Worm (Caenorhabditis elegans) whole organism, late embryonic: ENCODE measurements around the gene T09A5.5.

Experiments used
- C08G9.2 ChIP-seq: sonication (generic microtip); optimal IDR thresholded peaks from 2 replicates; lab custom pipeline; 2016; ENCODE audit warnings: mild to moderate bottlenecking, missing genetic modification characterization, moderate library complexity, missing compliant biosample characterization
- C38D4.7 ChIP-seq: fragments of 200-800 bp; sonication (Bioruptor generic); optimal IDR thresholded peaks from 2 replicates; lab custom pipeline; 2018; ENCODE audit warnings: mild to moderate bottlenecking, missing genetic modification characterization, moderate library complexity, missing compliant biosample characterization
- ahr-1 ChIP-seq: sonication (generic microtip); optimal IDR thresholded peaks from 2 replicates; lab custom pipeline; 2016; ENCODE audit warnings: missing genetic modification characterization, missing compliant biosample characterization
- ceh-14 ChIP-seq: sonication (generic microtip); optimal IDR thresholded peaks from 2 replicates; lab custom pipeline; 2016; ENCODE audit warnings: missing genotype, missing genetic modification characterization, missing compliant biosample characterization
- ceh-18 ChIP-seq: sonication (generic microtip); optimal IDR thresholded peaks from 2 replicates; lab custom pipeline; 2016; ENCODE audit warnings: missing genetic modification characterization, missing compliant biosample characterization
- ceh-2 ChIP-seq: sonication (generic microtip); optimal IDR thresholded peaks from 2 replicates; lab custom pipeline; 2016; ENCODE audit warnings: missing genotype, missing genetic modification characterization, missing compliant biosample characterization
- ceh-24 ChIP-seq: sonication (generic microtip); optimal IDR thresholded peaks from 2 replicates; lab custom pipeline; 2016; ENCODE audit warnings: mild to moderate bottlenecking, missing genetic modification characterization, missing compliant biosample characterization
- ceh-45 ChIP-seq: fragments of 200-800 bp; sonication (Bioruptor generic); IDR thresholded peaks from 2 replicates; pipeline ENCODE4 v1.3.6; 2022; ENCODE audit warnings: missing genetic modification reagents, missing genetic modification characterization, missing compliant biosample characterization
- ceh-48 ChIP-seq: sonication (generic microtip); optimal IDR thresholded peaks from 2 replicates; lab custom pipeline; 2016; ENCODE audit warnings: missing genetic modification characterization, inconsistent platforms, missing compliant biosample characterization
- elt-2 ChIP-seq: sonication (generic microtip); optimal IDR thresholded peaks from 2 replicates; lab custom pipeline; 2016; ENCODE audit warnings: missing genetic modification reagents, missing genetic modification characterization, missing compliant biosample characterization
- elt-4 ChIP-seq: sonication (generic microtip); optimal IDR thresholded peaks from 2 replicates; lab custom pipeline; 2016; ENCODE audit warnings: missing genetic modification characterization, missing compliant biosample characterization
- ets-4 ChIP-seq: sonication (generic microtip); optimal IDR thresholded peaks from 2 replicates; lab custom pipeline; 2016; ENCODE audit warnings: missing genetic modification characterization, missing compliant biosample characterization
- fkh-10 ChIP-seq: fragments of 150-350 bp; optimal IDR thresholded peaks from 2 replicates; lab custom pipeline; 2014; ENCODE audit warnings: missing biosample characterization, missing genetic modification reagents, missing genetic modification characterization
- hlh-13 ChIP-seq: fragments of 200-800 bp; sonication (Bioruptor generic); optimal IDR thresholded peaks from 2 replicates; lab custom pipeline; 2018; ENCODE audit warnings: mild to moderate bottlenecking, missing genetic modification characterization, missing compliant biosample characterization
- hlh-30 ChIP-seq: sonication (generic microtip); optimal IDR thresholded peaks from 2 replicates; lab custom pipeline; 2017; ENCODE audit warnings: antibody characterized with exemption, missing genetic modification characterization, missing compliant biosample characterization; ENCODE audit not compliant: insufficient read depth
- nfya-1 ChIP-seq: sonication (generic microtip); optimal IDR thresholded peaks from 2 replicates; lab custom pipeline; 2017; ENCODE audit warnings: missing genetic modification characterization, mild to moderate bottlenecking, missing compliant biosample characterization, antibody characterized with exemption, moderate library complexity
- pat-9 ChIP-seq: fragments of 200-800 bp; sonication (Bioruptor generic); optimal IDR thresholded peaks from 2 replicates; lab custom pipeline; 2018; ENCODE audit warnings: mild to moderate bottlenecking, missing genetic modification characterization, moderate library complexity, missing compliant biosample characterization
- ref-2 ChIP-seq: sonication (generic microtip); optimal IDR thresholded peaks from 2 replicates; lab custom pipeline; 2016; ENCODE audit warnings: missing genetic modification characterization, missing compliant biosample characterization
- syd-9 ChIP-seq: sonication (generic microtip); optimal IDR thresholded peaks from 2 replicates; lab custom pipeline; 2016; ENCODE audit warnings: mild to moderate bottlenecking, missing genetic modification characterization, moderate library complexity, missing compliant biosample characterization
- tbx-2 ChIP-seq: sonication (generic microtip); optimal IDR thresholded peaks from 2 replicates; lab custom pipeline; 2016; ENCODE audit warnings: missing genetic modification characterization, missing compliant biosample characterization
- tbx-7 ChIP-seq: sonication (generic microtip); optimal IDR thresholded peaks from 2 replicates; lab custom pipeline; 2016; ENCODE audit warnings: missing genotype, missing genetic modification characterization, missing compliant biosample characterization
- unc-42 ChIP-seq: sonication (generic microtip); optimal IDR thresholded peaks from 2 replicates; lab custom pipeline; 2016; ENCODE audit warnings: missing genotype, missing genetic modification characterization, missing compliant biosample characterization
- unc-55 ChIP-seq: sonication (generic microtip); optimal IDR thresholded peaks from 2 replicates; lab custom pipeline; 2017; ENCODE audit warnings: missing biosample characterization, missing genetic modification reagents, missing genetic modification characterization
- ztf-16 ChIP-seq: sonication (generic microtip); optimal IDR thresholded peaks from 2 replicates; lab custom pipeline; 2017; ENCODE audit warnings: missing genetic modification characterization, missing compliant biosample characterization

The T09A5.5 gene

DNA sequence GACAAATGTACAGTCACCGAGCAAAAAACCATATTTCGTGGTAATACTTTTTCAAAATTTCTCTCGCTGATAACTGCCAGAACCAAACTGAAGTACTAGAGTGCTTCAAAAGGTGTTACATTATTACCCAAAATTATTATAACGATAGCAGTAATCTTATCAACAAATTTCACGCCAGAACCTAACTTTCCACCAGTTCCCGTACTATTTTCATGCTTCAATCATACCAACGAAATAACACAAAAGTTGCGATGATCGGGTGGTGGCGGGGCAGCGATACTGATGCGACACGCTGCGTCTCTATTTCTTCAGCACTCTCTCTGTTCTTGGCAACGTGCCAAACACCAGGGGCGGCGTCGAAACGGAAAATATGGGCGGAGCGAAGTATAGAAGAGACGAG, 44.6 kb downstream of the T09A5.5 start:
- no peak for TF ChIP-seq unc-55 (GFP tag; lab: Kevin White, UChicago)
- TF ChIP-seq elt-2: peak; percentile 55
- TF ChIP-seq ceh-18 (tag; lab: Kevin White, UChicago): peak; percentile 10
- no peak for TF ChIP-seq ceh-14 (tag; lab: Kevin White, UChicago)
- TF ChIP-seq nfya-1 (tag; lab: Kevin White, UChicago): peak; percentile 26

DNA sequence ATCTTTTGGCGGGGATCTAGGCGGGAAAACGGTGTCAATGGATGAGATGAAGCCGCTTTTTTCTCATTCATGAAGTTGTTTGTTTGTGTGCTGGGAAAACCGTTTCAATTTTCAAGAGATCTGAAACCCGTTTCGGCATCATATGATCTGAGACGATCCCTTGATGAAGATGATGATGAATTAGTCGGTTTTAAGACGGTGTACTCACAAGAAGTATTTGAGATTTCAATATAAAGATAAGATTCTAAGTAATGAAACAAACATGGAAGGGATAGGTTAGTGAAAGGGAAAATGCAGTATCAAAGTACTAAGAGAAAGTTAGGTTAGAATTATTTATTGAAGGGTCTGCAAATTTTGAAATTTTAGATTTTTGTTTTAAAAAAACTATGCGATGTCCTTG, 45.4 kb downstream of the T09A5.5 start:
- TF ChIP-seq hlh-13 (GFP tag; lab: Kevin White, UChicago) (no peak), ets-4 (tag; lab: Kevin White, UChicago) (no peak), ceh-45 (no peak), hlh-30 (tag; lab: Kevin White, UChicago) (no peak), tbx-2 (no peak), ceh-18 (tag; lab: Kevin White, UChicago) (no peak), ceh-2 (no peak), pat-9 (tag; lab: Kevin White, UChicago) (no peak), ceh-48 (tag; lab: Kevin White, UChicago) (no peak), syd-9 (no peak), C08G9.2 (no peak)

DNA sequence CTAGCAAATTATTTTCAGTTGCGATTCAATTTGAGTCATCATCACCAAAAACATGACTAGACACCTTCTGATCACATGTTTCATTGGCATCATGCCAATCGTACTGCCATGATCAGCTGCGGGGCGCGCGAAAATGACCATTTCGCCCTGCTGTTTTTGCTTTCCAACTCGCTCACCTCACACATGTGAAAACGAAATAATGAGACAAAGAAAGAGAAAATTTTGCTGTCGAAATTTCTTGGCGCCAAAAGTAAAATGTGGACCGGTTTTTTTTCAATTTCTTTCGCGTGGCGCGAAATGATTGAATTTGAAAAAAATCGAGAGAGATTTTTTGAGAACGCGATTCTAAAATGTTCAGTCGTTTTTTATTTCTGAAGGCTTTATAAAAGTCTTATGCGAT, 46.7 kb downstream of the T09A5.5 start:
- TF ChIP-seq pat-9 (tag; lab: Kevin White, UChicago) (no peak), ref-2 (peak; percentile 35)

DNA sequence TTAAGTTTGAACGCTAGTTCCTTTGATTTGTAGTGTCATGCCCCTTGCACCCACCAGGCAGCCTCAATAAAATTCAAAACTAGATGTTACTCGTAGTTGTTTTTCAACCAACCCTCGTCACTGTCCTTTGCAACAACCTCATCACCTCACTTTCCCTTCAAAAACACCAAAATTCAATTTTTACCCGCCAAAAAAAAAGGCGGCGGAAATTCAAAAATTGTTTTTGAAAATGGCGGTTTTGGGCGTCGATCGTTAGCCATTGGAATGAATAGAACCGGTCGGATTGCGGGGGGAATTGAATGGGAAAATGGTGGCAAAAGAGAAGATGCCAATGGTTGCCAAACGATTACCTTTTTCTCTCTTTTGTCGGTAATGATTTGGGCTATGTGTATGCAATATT, 47.5 kb downstream of the T09A5.5 start:
- TF ChIP-seq ahr-1 (tag; lab: Kevin White, UChicago) (no peak), C38D4.7 (GFP tag; lab: Kevin White, UChicago) (no peak), ceh-24 (tag; lab: Kevin White, UChicago) (no peak), ztf-16 (no peak), tbx-7 (tag; lab: Kevin White, UChicago) (no peak)

DNA sequence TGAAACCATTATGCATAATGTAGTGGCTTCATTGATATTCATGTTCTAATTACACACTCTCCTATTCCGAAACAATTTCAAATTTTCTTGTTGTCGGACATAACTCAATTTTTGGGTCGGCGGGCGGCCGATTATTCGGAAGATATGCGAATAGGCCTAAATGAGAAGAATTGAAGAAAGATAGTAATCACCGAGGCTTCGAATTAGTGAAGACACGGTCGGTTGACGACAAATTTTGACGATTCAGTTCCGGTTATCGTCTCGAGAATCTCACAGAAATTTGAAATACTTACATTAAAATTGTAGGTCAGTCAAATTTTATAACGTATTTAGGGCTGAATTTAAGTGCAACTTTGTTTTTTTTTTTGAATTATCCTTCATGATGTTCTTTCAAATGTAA, 50.4 kb downstream of the T09A5.5 start:
- TF ChIP-seq C38D4.7 (GFP tag; lab: Kevin White, UChicago) (no peak), elt-4 (tag; lab: Kevin White, UChicago) (no peak), unc-55 (GFP tag; lab: Kevin White, UChicago) (no peak), fkh-10 (GFP tag; lab: Kevin White, UChicago) (no peak), unc-42 (tag; lab: Kevin White, UChicago) (peak; percentile 49)
